Fruit fly (Drosophila melanogaster) whole organism, embryonic: ENCODE measurements around the gene Nepl13.

Experiments
- CG12104 ChIP-seq: fragments of 200-800 bp; sonication (Bioruptor generic); optimal IDR thresholded peaks from 3 replicates; lab custom pipeline; 2016; ENCODE audit warnings: missing biosample characterization, missing genetic modification characterization
- Lpt ChIP-seq: fragments of >200 bp; optimal IDR thresholded peaks from 2 replicates; lab custom pipeline; 2018; ENCODE audit warnings: missing biosample characterization, missing genetic modification characterization
- MTF-1 ChIP-seq: fragments of 200-800 bp; sonication (Bioruptor generic); optimal IDR thresholded peaks from 2 replicates; lab custom pipeline; 2018; ENCODE audit warnings: missing biosample characterization, mild to moderate bottlenecking, missing genetic modification characterization, borderline replicate concordance
- Rx ChIP-seq: fragments of 200-800 bp; sonication (Bioruptor generic); IDR thresholded peaks from 2 replicates; pipeline ENCODE4 v1.3.6; 2022; ENCODE audit warnings: missing biosample characterization, missing genetic modification characterization
- abd-A ChIP-seq: fragments of 200-800 bp; sonication (Bioruptor generic); optimal IDR thresholded peaks from 3 replicates; lab custom pipeline; 2019; ENCODE audit warnings: missing biosample characterization, mild to moderate bottlenecking, missing genetic modification characterization, moderate library complexity

dm6 chr3R:22751111-22751510 is 9.8 kb downstream of the Nepl13 start:
- no peak for TF ChIP-seq abd-A (tag; lab: Kevin White, UChicago)
- TF ChIP-seq CG12104 (GFP tag; lab: Kevin White, UChicago) = no peak
- TF ChIP-seq Lpt (GFP tag; lab: Kevin White, UChicago) = no peak
- TF ChIP-seq MTF-1 (GFP tag; lab: Kevin White, UChicago) = no peak
- no peak for TF ChIP-seq Rx
